Fruit fly (Drosophila melanogaster): ENCODE measurements around the gene Argk1.

The Argk1 gene

DNA sequence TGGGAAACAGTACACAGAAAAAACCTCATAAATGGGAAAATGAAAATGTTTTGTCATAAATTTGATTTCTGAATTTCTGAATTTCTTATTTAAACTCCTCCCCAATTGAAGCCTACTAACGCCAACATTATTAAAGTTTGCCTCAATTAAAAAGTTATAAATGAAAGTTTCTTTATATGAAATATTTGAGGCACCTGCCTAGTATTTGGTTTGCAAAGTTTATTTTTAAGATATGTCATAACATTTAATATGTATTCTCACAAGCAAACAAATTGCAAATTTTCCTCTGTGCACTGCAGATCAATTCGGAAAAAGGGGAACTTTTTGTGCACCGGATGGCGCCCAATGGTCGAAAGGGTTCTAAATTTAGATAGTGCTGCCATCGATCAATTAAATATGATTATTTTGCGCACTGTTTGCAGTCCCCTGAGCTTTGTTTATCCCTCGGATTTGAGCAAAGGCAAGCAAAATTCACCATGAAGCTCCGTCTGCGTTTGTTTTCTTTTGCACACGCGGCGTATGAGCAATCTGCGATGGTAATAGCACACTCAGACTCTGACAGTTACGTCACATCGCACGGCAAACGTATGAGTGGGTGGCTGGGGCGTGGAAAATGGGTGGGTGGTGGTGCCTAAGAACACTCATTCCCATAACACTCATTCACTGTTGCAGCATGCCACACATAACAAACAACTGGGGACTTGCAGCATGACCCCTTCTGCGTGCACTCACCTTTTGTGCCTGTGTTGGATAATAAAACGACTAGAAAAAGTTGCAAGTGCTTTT lies 658 bp downstream of the Argk1 start (continued):
- TF ChIP-seq CG1621 (tag; optimal IDR thresholded peaks at IDR 0.05) (no peak), Lpt (GFP tag; optimal IDR thresholded peaks at IDR 0.05) (peak; percentile 37), CG6808 (GFP tag; optimal IDR thresholded peaks at IDR 0.05) (no peak), CG7368 (GFP tag; optimal IDR thresholded peaks at IDR 0.05) (no peak), svp (GFP tag) (no peak), Sox15 (GFP tag; optimal IDR thresholded peaks at IDR 0.05) (no peak), dac (GFP tag; optimal IDR thresholded peaks at IDR 0.05) (no peak), CG16779 (tag; optimal IDR thresholded peaks at IDR 0.05) (peak; percentile 13), Met (GFP tag; optimal IDR thresholded peaks at IDR 0.05) (peak; percentile 22), Smox (GFP tag; optimal IDR thresholded peaks at IDR 0.05) (no peak)

DNA sequence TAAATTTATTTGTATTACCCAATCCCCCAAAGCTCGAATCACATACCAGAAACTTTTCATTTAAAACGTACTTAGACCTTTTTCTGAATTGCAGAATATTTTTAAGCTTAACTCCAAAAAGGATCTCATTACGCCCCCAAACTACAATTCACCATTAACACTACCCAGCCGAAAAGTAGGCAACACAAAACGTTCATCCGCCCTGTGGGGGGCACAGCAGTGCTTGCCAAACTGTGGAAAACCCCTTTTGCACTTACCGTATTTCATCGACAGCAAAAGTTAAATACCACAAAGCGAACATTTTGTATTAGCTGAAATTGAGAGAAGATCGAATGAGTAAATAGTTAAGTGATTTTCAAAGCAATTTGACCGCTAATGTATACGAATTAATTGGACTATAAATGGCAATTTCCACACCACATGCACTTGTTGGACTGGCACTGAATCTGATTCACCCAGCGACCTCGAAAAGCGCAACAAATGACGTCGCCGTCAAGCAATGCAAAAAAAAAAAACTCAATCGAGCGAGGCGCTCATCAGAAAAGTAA lies 1.5 kb downstream of the Argk1 start:
- no peak for TF ChIP-seq Eip93F (GFP tag; optimal IDR thresholded peaks at IDR 0.05)
- no peak for TF ChIP-seq CG11902 (GFP tag; optimal IDR thresholded peaks at IDR 0.05)
- TF ChIP-seq vri (GFP tag; optimal IDR thresholded peaks at IDR 0.05) = peak; percentile 13
- TF ChIP-seq Eip78C (GFP tag) = peak; percentile 19
- TF ChIP-seq CG3919 (GFP tag; optimal IDR thresholded peaks at IDR 0.05) = no peak
- TF ChIP-seq topi (GFP tag; optimal IDR thresholded peaks at IDR 0.05) = no peak

dm6 chr3L:9063607-9064006 lies 2.2 kb downstream of the Argk1 start:
- TF ChIP-seq achi (GFP tag; optimal IDR thresholded peaks at IDR 0.05) (no peak), Sox15 (GFP tag; optimal IDR thresholded peaks at IDR 0.05) (no peak), CG7368 (GFP tag; optimal IDR thresholded peaks at IDR 0.05) (no peak), svp (GFP tag) (no peak), dsx (GFP tag; optimal IDR thresholded peaks at IDR 0.05; ENCODE audit: poor library complexity, severe bottlenecking) (no peak), cyc (GFP tag; optimal IDR thresholded peaks at IDR 0.05) (no peak), CG11902 (GFP tag; optimal IDR thresholded peaks at IDR 0.05) (no peak), vri (GFP tag; optimal IDR thresholded peaks at IDR 0.05) (peak; percentile 11), CG8119 (GFP tag; IDR thresholded peaks at IDR 0.05) (no peak)

- TF ChIP-seq Eip78C (GFP tag) (peak; percentile 10), Smox (GFP tag; optimal IDR thresholded peaks at IDR 0.05) (no peak), CG11762 (GFP tag; optimal IDR thresholded peaks at IDR 0.05; ENCODE audit: insufficient read depth) (no peak)
Observed at dm6 chr3L:9062816-9063215, 3.0 kb downstream of the Argk1 start.

- TF ChIP-seq CG6792 (GFP tag; optimal IDR thresholded peaks at IDR 0.05) (no peak), CG6276 (GFP tag; optimal IDR thresholded peaks at IDR 0.05) (no peak), Blimp-1 (GFP tag; optimal IDR thresholded peaks at IDR 0.05) (no peak), Eip78C (GFP tag) (no peak), dac (GFP tag; optimal IDR thresholded peaks at IDR 0.05) (no peak), CG6854 (GFP tag; optimal IDR thresholded peaks at IDR 0.05) (no peak), CG9139 (GFP tag; optimal IDR thresholded peaks at IDR 0.05) (no peak)
Observed at dm6 chr3L:9061449-9061848, 4.4 kb downstream of the Argk1 start.

dm6 chr3L:9059611-9060203 lies 6.1 kb downstream of the Argk1 start:
- TF ChIP-seq pdm3 (GFP tag; optimal IDR thresholded peaks at IDR 0.05) = no peak
- TF ChIP-seq Eip78C (GFP tag) = peak; percentile 31
- peak; percentile 26 for TF ChIP-seq Ets96B (tag; optimal IDR thresholded peaks at IDR 0.05)
- no peak for TF ChIP-seq Hr38 (GFP tag; optimal IDR thresholded peaks at IDR 0.05)
- TF ChIP-seq OdsH (GFP tag; optimal IDR thresholded peaks at IDR 0.05) = peak; percentile 29
- peak; percentile 15; the same call in 1 of the 3 replicates for TF ChIP-seq CG8119 (GFP tag; IDR thresholded peaks at IDR 0.05)
- peak; percentile 2 for TF ChIP-seq fd59A (GFP tag; optimal IDR thresholded peaks at IDR 0.05)
- peak; percentile 28 for TF ChIP-seq dsx (GFP tag; optimal IDR thresholded peaks at IDR 0.05; ENCODE audit: poor library complexity, severe bottlenecking)
- TF ChIP-seq cyc (GFP tag; optimal IDR thresholded peaks at IDR 0.05) = no peak
- TF ChIP-seq CG6276 (GFP tag; optimal IDR thresholded peaks at IDR 0.05) = no peak
- TF ChIP-seq CG1621 (tag; optimal IDR thresholded peaks at IDR 0.05) = peak; percentile 2
- no peak for TF ChIP-seq CG16779 (tag; optimal IDR thresholded peaks at IDR 0.05)
- no peak for TF ChIP-seq CG4318 (GFP tag; optimal IDR thresholded peaks at IDR 0.05)
- peak; percentile 76 for TF ChIP-seq vri (GFP tag; optimal IDR thresholded peaks at IDR 0.05)
- peak in 1 of 2 experiments; percentile 5 for TF ChIP-seq ss (GFP tag; optimal IDR thresholded peaks at IDR 0.05)
- TF ChIP-seq CG34406 (GFP tag; optimal IDR thresholded peaks at IDR 0.05) = peak; percentile 17
- TF ChIP-seq CG8632 (GFP tag; optimal IDR thresholded peaks at IDR 0.05) = peak; percentile 11
- no peak for TF ChIP-seq Eip75B (GFP tag; optimal IDR thresholded peaks at IDR 0.05)
- TF ChIP-seq CG15336 (GFP tag; IDR thresholded peaks at IDR 0.05) = peak; percentile 32; the same call in 1 of the 2 replicates
- no peak for TF ChIP-seq Blimp-1 (GFP tag; optimal IDR thresholded peaks at IDR 0.05)
- peak; percentile 5 for TF ChIP-seq achi (GFP tag; optimal IDR thresholded peaks at IDR 0.05)

All from whole organism, prepupa.